Fruit fly (Drosophila melanogaster): ENCODE results near the gene CG5194.

CG5194 gene

dm6 chr3L:8974478-8975477 lies 34.9 kb downstream of the CG5194 start, which contains the start of the genes pix and Srp68 (continued):
- no peak for TF ChIP-seq BtbVII (GFP tag; optimal IDR thresholded peaks at IDR 0.05)
- TF ChIP-seq Rfx (GFP tag; IDR thresholded peaks at IDR 0.05): peak; percentile 65
- no peak for TF ChIP-seq CG5180 (GFP tag; optimal IDR thresholded peaks at IDR 0.05)
- TF ChIP-seq CG31441 (GFP tag; IDR thresholded peaks at IDR 0.05): no peak
- peak; percentile 50 for TF ChIP-seq CG18619 (GFP tag; optimal IDR thresholded peaks at IDR 0.05)
- TF ChIP-seq mam (GFP tag; optimal IDR thresholded peaks at IDR 0.05): peak; percentile 39
- TF ChIP-seq lbe (GFP tag; optimal IDR thresholded peaks at IDR 0.05): peak; percentile 51
- TF ChIP-seq CG3163 (GFP tag; optimal IDR thresholded peaks at IDR 0.05): peak; percentile 11
- TF ChIP-seq Scr (GFP tag; IDR thresholded peaks at IDR 0.05; ENCODE audit: partially characterized antibody): peak; percentile 93
- TF ChIP-seq tgo (GFP tag; IDR thresholded peaks at IDR 0.05): peak; percentile 44; the same call in 1 of the 3 replicates
- no peak for TF ChIP-seq trh (GFP tag; optimal IDR thresholded peaks at IDR 0.05)
- peak; percentile 50 for TF ChIP-seq Bdp1 (GFP tag; optimal IDR thresholded peaks at IDR 0.05)
- TF ChIP-seq CG17361 (GFP tag; IDR thresholded peaks at IDR 0.05): peak; percentile 88
- TF ChIP-seq CG17802 (tag; optimal IDR thresholded peaks at IDR 0.05): no peak
- TF ChIP-seq mirr (GFP tag; optimal IDR thresholded peaks at IDR 0.05): no peak
- peak in 1 of 2 experiments; percentile 14 for TF ChIP-seq Hr51 (GFP tag; optimal IDR thresholded peaks at IDR 0.05)
- no peak for TF ChIP-seq H15 (GFP tag; IDR thresholded peaks at IDR 0.05)
- TF ChIP-seq pzg (GFP tag; optimal IDR thresholded peaks at IDR 0.05): peak; percentile 45
- TF ChIP-seq ash1 (GFP tag; optimal IDR thresholded peaks at IDR 0.05): no peak
- peak; percentile 99 for TF ChIP-seq crol (GFP tag; IDR thresholded peaks at IDR 0.05)
- TF ChIP-seq CG15011 (GFP tag; optimal IDR thresholded peaks at IDR 0.05): no peak
- peak; percentile 78 for TF ChIP-seq grau (tag; optimal IDR thresholded peaks at IDR 0.05)
- TF ChIP-seq knrl (GFP tag; IDR thresholded peaks at IDR 0.05; ENCODE audit: partially characterized antibody): peak; percentile 93
- TF ChIP-seq Deaf1 (tag; optimal IDR thresholded peaks at IDR 0.05): no peak
- peak; percentile 44 for TF ChIP-seq HHEX (GFP tag; optimal IDR thresholded peaks at IDR 0.05)
- TF ChIP-seq CG6175 (GFP tag; IDR thresholded peaks at IDR 0.05): no peak
- TF ChIP-seq CG4424 (GFP tag; optimal IDR thresholded peaks at IDR 0.05): peak; percentile 74
- peak; percentile 41 for TF ChIP-seq CG7839 (tag; optimal IDR thresholded peaks at IDR 0.05)
- TF ChIP-seq phol (tag; optimal IDR thresholded peaks at IDR 0.05): peak; percentile 80
- TF ChIP-seq ap (GFP tag; IDR thresholded peaks at IDR 0.05): no peak
- TF ChIP-seq CG14667 (GFP tag; IDR thresholded peaks at IDR 0.05): 0 out of 2 replicates have a peak, but pooled peaks have one; percentile 43
- peak; percentile 26; the same call in 1 of the 2 replicates for TF ChIP-seq sisA (GFP tag; IDR thresholded peaks at IDR 0.05)
- TF ChIP-seq kni (GFP tag; optimal IDR thresholded peaks at IDR 0.05): no peak
- TF ChIP-seq nerfin-2 (GFP tag; IDR thresholded peaks at IDR 0.05; ENCODE audit: partially characterized antibody): peak; percentile 45; the same call in 1 of the 2 replicates
- no peak for TF ChIP-seq Dfd (GFP tag; optimal IDR thresholded peaks at IDR 0.05)
- peak; percentile 30 for TF ChIP-seq kay (GFP tag; optimal IDR thresholded peaks at IDR 0.05)
- TF ChIP-seq CG11695 (GFP tag; IDR thresholded peaks at IDR 0.05): no peak; the same call in 2 of the 3 replicates
- no peak for TF ChIP-seq ATbp (GFP tag; optimal IDR thresholded peaks at IDR 0.05)
- TF ChIP-seq CrebB (tag; optimal IDR thresholded peaks at IDR 0.05): no peak
- peak; percentile 56 for TF ChIP-seq maf-S (GFP tag; optimal IDR thresholded peaks at IDR 0.05)
- no peak for TF ChIP-seq abd-A (tag; optimal IDR thresholded peaks at IDR 0.05)
- no peak for TF ChIP-seq gfzf (GFP tag; optimal IDR thresholded peaks at IDR 0.05)
- no peak for TF ChIP-seq CG17568 (GFP tag; optimal IDR thresholded peaks at IDR 0.05)
- peak; percentile 40 for TF ChIP-seq CG1647 (GFP tag; optimal IDR thresholded peaks at IDR 0.05)
- TF ChIP-seq cad (GFP tag; optimal IDR thresholded peaks at IDR 0.05): no peak
- no peak for TF ChIP-seq rib (GFP tag; IDR thresholded peaks at IDR 0.05)
- no peak for TF ChIP-seq HLHmδ (GFP tag; optimal IDR thresholded peaks at IDR 0.05)
- no peak for TF ChIP-seq C15 (GFP tag; IDR thresholded peaks at IDR 0.05)

Measured in whole organism, embryonic.